Worm (Caenorhabditis elegans) whole organism, L2 larva: Measurements from ENCODE around the gene nhr-84.

Experiments used
- F13H6.1 ChIP-seq: sonication (generic microtip); optimal IDR thresholded peaks from 2 replicates; lab custom pipeline; 2016; ENCODE audit warnings: missing genetic modification characterization, missing compliant biosample characterization
- Y55F3AM.14 ChIP-seq: fragments of 200-800 bp; sonication (Bioruptor generic); optimal IDR thresholded peaks from 2 replicates; lab custom pipeline; 2018; ENCODE audit warnings: mild to moderate bottlenecking, missing genetic modification characterization, missing compliant biosample characterization
- ama-1 ChIP-seq: fragments of 150-350 bp; optimal IDR thresholded peaks from 2 replicates; lab custom pipeline; 2018; ENCODE audit warnings: inconsistent platforms
- crh-2 ChIP-seq: sonication (generic microtip); optimal IDR thresholded peaks from 2 replicates; lab custom pipeline; 2017; ENCODE audit warnings: missing biosample characterization, missing genetic modification characterization
- dmd-4 ChIP-seq: sonication (generic microtip); optimal IDR thresholded peaks from 2 replicates; lab custom pipeline; 2017; ENCODE audit warnings: missing biosample characterization, missing genetic modification characterization
- egl-27 ChIP-seq: sonication (generic microtip); optimal IDR thresholded peaks from 3 replicates; lab custom pipeline; 2017; ENCODE audit warnings: missing biosample characterization, missing genetic modification reagents, missing genetic modification characterization
- elt-1 ChIP-seq: fragments of 150-350 bp; optimal IDR thresholded peaks from 2 replicates; lab custom pipeline; 2014; ENCODE audit warnings: missing biosample characterization, missing genetic modification characterization
- elt-3 ChIP-seq: sonication (generic microtip); optimal IDR thresholded peaks from 2 replicates; lab custom pipeline; 2017; ENCODE audit warnings: missing biosample characterization, missing genetic modification characterization
- gmeb-1 ChIP-seq: fragments of 150-350 bp; optimal IDR thresholded peaks from 2 replicates; lab custom pipeline; 2014; ENCODE audit warnings: missing biosample characterization, missing genetic modification characterization
- lin-11 ChIP-seq: fragments of 150-350 bp; sonication (generic microtip); optimal IDR thresholded peaks from 2 replicates; lab custom pipeline; 2014; ENCODE audit warnings: missing biosample characterization, missing genetic modification characterization, inconsistent platforms, mixed read lengths
- lin-13 ChIP-seq: fragments of 150-350 bp; optimal IDR thresholded peaks from 2 replicates; lab custom pipeline; 2014; ENCODE audit warnings: missing biosample characterization, missing genetic modification reagents, missing genetic modification characterization
- lin-39 ChIP-seq: fragments of 150-350 bp; optimal IDR thresholded peaks from 2 replicates; lab custom pipeline; 2014; ENCODE audit warnings: missing biosample characterization, missing genetic modification reagents, missing genetic modification characterization
- mab-5 ChIP-seq: fragments of 150-350 bp; optimal IDR thresholded peaks from 2 replicates; lab custom pipeline; 2014; ENCODE audit warnings: missing biosample characterization, missing genetic modification characterization
- mdl-1 ChIP-seq, 2 experiments: fragments of 150-350 bp in 1 of 2; sonication (generic microtip) in 1 of 2; optimal IDR thresholded peaks; 2 replicates each; lab custom pipeline; 2017; ENCODE audit warnings: missing biosample characterization in 2 of 2, missing genetic modification characterization in 2 of 2
- nhr-10 ChIP-seq: sonication (generic microtip); optimal IDR thresholded peaks from 2 replicates; lab custom pipeline; 2017; ENCODE audit warnings: missing biosample characterization, missing genetic modification characterization
- nhr-11 ChIP-seq: fragments of 150-350 bp; optimal IDR thresholded peaks from 2 replicates; lab custom pipeline; 2014; ENCODE audit warnings: missing biosample characterization, missing genetic modification characterization
- nhr-12 ChIP-seq: fragments of 150-350 bp; optimal IDR thresholded peaks from 2 replicates; lab custom pipeline; 2014; ENCODE audit warnings: missing biosample characterization, missing genetic modification characterization
- nhr-129 ChIP-seq: fragments of 150-350 bp; optimal IDR thresholded peaks from 2 replicates; lab custom pipeline; 2014; ENCODE audit warnings: missing biosample characterization, missing genetic modification characterization
- nhr-23 ChIP-seq: fragments of 150-350 bp; optimal IDR thresholded peaks from 2 replicates; lab custom pipeline; 2014; ENCODE audit warnings: missing biosample characterization, missing genetic modification reagents, missing genetic modification characterization
- nhr-6 ChIP-seq: fragments of 150-350 bp; optimal IDR thresholded peaks from 2 replicates; lab custom pipeline; 2014; ENCODE audit warnings: missing biosample characterization, missing genetic modification characterization
- peb-1 ChIP-seq: fragments of 150-350 bp; optimal IDR thresholded peaks from 2 replicates; lab custom pipeline; 2014; ENCODE audit warnings: missing biosample characterization, missing genetic modification characterization
- sem-4 ChIP-seq: fragments of 150-350 bp; optimal IDR thresholded peaks from 2 replicates; lab custom pipeline; 2014; ENCODE audit warnings: missing biosample characterization, missing genetic modification reagents, missing genetic modification characterization
- skn-1 ChIP-seq: sonication (generic microtip); optimal IDR thresholded peaks from 2 replicates; lab custom pipeline; 2017; ENCODE audit warnings: missing biosample characterization, missing genetic modification characterization
- sma-9 ChIP-seq, 2 experiments: fragments of 150-350 bp in 1 of 2; sonication (generic microtip) in 1 of 2; optimal IDR thresholded peaks; 2 replicates each; lab custom pipeline; 2014 to 2016; ENCODE audit warnings: missing genetic modification characterization in 2 of 2, mild to moderate bottlenecking in 1 of 2, missing biosample characterization in 1 of 2, missing compliant biosample characterization in 1 of 2, missing genetic modification reagents in 1 of 2, moderate library complexity in 1 of 2
- snpc-4 ChIP-seq: fragments of 150-350 bp; optimal IDR thresholded peaks from 2 replicates; lab custom pipeline; 2014; ENCODE audit warnings: missing biosample characterization, missing genetic modification characterization
- unc-55 ChIP-seq: fragments of 150-350 bp; sonication (generic microtip); optimal IDR thresholded peaks from 3 replicates; lab custom pipeline; 2014; ENCODE audit warnings: missing biosample characterization, missing genetic modification reagents, missing genetic modification characterization
- zag-1 ChIP-seq: fragments of 150-350 bp; optimal IDR thresholded peaks from 2 replicates; lab custom pipeline; 2014; ENCODE audit warnings: missing biosample characterization, missing genetic modification characterization
- ztf-1 ChIP-seq: fragments of 200-800 bp; sonication (Bioruptor generic); conservative IDR thresholded peaks from 2 replicates; pipeline ENCODE4 v1.3.6; 2022; ENCODE audit warnings: missing genetic modification characterization, missing compliant biosample characterization
- ztf-11 ChIP-seq: sonication (generic microtip); optimal IDR thresholded peaks from 2 replicates; lab custom pipeline; 2017; ENCODE audit warnings: missing biosample characterization, missing genetic modification characterization
- ztf-4 ChIP-seq: fragments of 150-350 bp; optimal IDR thresholded peaks from 2 replicates; lab custom pipeline; 2014; ENCODE audit warnings: missing biosample characterization, missing genetic modification characterization

nhr-84 gene

DNA sequence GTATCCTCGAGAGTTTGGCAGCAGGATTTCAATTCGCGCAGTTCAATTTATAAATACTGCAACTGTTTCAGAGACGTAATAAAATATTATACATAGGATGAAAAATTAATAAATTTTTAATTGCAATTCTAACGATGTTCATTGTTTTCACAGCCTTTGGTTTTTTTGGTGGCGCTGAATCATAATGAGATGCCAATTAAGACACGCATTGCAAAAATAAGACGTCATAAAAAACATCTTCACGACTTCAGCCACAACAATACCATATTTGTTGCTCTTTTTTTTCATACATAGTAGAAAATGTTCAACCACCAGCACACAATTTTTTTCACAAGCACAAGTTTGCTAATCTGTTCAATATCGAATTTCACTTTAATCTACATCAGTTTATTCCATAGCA lies 7.1 kb downstream of the nhr-84 start, which contains the start of gene str-56:
Gene str-56, plus strand, starts transcription at position 301 of the 400 bp plus-strand sequence.
- TF ChIP-seq zag-1 (no peak), nhr-12 (tag; lab: Kevin White, UChicago) (no peak), ztf-11 (tag; lab: Kevin White, UChicago) (no peak), ztf-4 (tag; lab: Kevin White, UChicago) (no peak), nhr-23 (tag; lab: Kevin White, UChicago) (no peak), sem-4 (tag; lab: Kevin White, UChicago) (no peak), F13H6.1 (tag; lab: Kevin White, UChicago) (no peak)

DNA sequence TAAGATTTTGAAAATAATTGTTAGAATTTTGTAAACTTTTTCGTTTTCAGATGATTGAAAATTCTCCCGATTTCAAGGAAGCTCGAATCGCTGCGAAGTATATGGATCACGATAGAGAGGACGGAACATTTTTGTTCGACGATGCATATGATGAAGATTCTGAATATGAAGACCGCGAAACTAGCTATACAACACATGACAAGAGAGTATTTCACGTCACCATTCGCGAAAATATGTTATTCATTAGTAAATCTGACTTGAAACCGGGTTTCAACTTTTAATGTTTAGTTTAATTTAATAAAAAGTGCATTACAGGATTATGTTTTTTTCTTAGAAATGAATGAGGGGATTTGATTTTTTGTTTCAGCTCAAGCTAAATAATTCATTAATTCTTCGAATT lies 9.1 kb downstream of the nhr-84 start, which contains the start of gene str-57:
Gene str-57, plus strand, starts transcription at position 301 of the 400 bp plus-strand sequence.
- no peak for TF ChIP-seq lin-39
- no peak for TF ChIP-seq sma-9 (GFP tag; optimal IDR thresholded peaks at IDR 0.05; lab: Kevin White, UChicago)
- no peak for TF ChIP-seq sma-9 (tag; optimal IDR thresholded peaks at IDR 0.05; lab: Kevin White, UChicago)
- TF ChIP-seq nhr-10 (tag; lab: Kevin White, UChicago) = no peak
- no peak for TF ChIP-seq dmd-4 (tag; lab: Kevin White, UChicago)
- TF ChIP-seq gmeb-1 (tag; lab: Kevin White, UChicago) = no peak
- TF ChIP-seq peb-1 (tag; lab: Kevin White, UChicago) = no peak
- TF ChIP-seq egl-27 (tag; lab: Kevin White, UChicago) = no peak
- no peak for TF ChIP-seq Y55F3AM.14 (GFP tag; lab: Kevin White, UChicago)

DNA sequence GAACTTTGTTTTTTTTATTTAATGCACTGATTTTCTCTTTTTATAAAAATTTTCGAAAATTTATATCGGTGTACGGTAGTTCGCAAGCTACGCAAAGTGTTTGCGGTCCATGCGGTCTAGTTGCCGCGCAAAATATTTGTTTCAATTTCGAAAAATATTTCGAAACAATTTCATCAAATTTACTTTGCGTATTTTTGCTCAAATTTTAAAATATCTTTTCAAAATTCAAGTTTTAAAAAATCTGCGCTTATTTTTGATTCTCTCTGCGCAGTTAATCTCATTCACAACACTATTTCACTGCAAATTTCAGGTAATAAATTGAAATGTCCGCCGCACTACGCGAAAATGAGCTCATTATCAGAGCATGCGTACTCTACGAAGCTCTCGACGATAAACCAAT lies 12.0 kb downstream of the nhr-84 start, which contains the start of gene fbxa-197:
Gene fbxa-197, plus strand, starts transcription at position 301 of the 400 bp plus-strand sequence.
- TF ChIP-seq nhr-23 (tag; lab: Kevin White, UChicago) (no peak), ama-1 (lab: Kevin White, UChicago) (no peak), mab-5 (tag; lab: Kevin White, UChicago) (no peak)

DNA sequence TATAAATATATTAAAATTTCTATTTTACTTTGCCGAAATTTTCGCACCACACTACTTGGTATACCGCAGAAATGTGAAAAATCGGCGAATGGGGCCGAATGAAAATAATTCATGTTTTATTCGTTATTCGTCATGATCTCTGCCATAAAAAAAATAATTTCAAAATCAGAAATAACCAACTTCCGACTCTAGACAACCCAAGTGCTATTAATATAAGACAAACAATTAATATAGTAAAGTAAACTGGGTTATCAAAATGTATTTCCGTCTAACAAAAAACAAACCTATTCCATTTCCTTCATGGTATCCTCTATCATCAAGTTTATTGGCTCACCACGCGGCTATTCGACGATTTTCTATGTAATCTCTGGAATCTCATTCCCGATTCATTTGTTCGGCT lies 13.6 kb downstream of the nhr-84 start, which contains the start of gene srh-293:
Gene srh-293, plus strand, starts transcription at position 301 of the 400 bp plus-strand sequence.
- no peak for TF ChIP-seq elt-1 (tag; lab: Kevin White, UChicago)

DNA sequence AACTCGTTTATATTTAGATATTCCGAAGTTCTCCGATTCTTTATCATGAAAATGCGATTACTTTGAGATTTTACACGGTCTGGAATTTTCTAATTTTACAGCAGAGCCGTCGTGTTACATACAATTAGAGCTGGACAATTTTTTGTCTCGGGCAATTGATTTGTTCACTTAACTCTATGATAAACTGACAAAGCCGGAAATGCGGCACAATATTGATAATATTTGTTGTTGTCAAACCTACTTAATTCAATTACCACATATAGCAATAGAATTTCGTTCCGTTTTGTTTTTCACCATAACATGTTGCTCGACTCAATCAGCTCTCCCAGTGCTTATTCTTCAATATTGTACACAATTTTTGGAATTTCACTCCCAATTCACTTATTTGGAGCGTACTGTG lies 16.4 kb downstream of the nhr-84 start, which contains the start of gene srh-299:
Gene srh-299, plus strand, starts transcription at position 301 of the 400 bp plus-strand sequence.
- TF ChIP-seq lin-11 (no peak), snpc-4 (no peak), crh-2 (tag; lab: Kevin White, UChicago) (no peak), zag-1 (no peak), Y55F3AM.14 (GFP tag; lab: Kevin White, UChicago) (no peak), ztf-11 (tag; lab: Kevin White, UChicago) (no peak), sma-9 (GFP tag; optimal IDR thresholded peaks at IDR 0.05; lab: Kevin White, UChicago) (no peak), sma-9 (tag; optimal IDR thresholded peaks at IDR 0.05; lab: Kevin White, UChicago) (no peak), nhr-129 (tag; lab: Kevin White, UChicago) (no peak), dmd-4 (tag; lab: Kevin White, UChicago) (no peak), ztf-1 (no peak), gmeb-1 (tag; lab: Kevin White, UChicago) (no peak), lin-13 (GFP tag; lab: Kevin White, UChicago) (no peak), nhr-10 (tag; lab: Kevin White, UChicago) (no peak), elt-3 (tag; lab: Kevin White, UChicago) (no peak)

DNA sequence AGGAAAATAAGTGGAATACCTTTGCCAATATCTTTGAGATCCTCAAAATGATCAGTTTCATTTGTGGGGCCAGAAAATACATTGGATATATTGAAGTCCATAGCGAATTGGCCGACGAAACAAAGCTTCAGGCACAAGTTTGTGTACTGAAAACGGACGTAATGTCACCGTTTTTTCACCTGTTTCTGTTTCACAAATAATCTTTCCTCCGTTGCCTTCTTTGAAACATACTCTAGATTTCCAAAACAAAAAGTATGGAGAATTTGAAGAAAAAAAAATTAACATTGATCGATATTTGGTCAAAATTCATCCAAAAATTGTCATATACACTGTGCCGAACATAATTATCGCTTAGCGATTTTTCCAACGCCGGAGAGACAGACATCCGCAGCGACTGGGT lies 16.8 kb downstream of the nhr-84 start, which contains the start of gene srz-12:
Gene srz-12, minus strand, starts transcription at position 101 of the 400 bp plus-strand sequence.
- no peak for TF ChIP-seq nhr-6
- no peak for TF ChIP-seq nhr-10 (tag; lab: Kevin White, UChicago)
- no peak for TF ChIP-seq ztf-1
- TF ChIP-seq elt-1 (tag; lab: Kevin White, UChicago) = no peak
- no peak for TF ChIP-seq egl-27 (tag; lab: Kevin White, UChicago)
- no peak for TF ChIP-seq nhr-12 (tag; lab: Kevin White, UChicago)
- no peak for TF ChIP-seq mdl-1 (tag; optimal IDR thresholded peaks at IDR 0.05; lab: Kevin White, UChicago)
- TF ChIP-seq ama-1 (lab: Kevin White, UChicago) = no peak

DNA sequence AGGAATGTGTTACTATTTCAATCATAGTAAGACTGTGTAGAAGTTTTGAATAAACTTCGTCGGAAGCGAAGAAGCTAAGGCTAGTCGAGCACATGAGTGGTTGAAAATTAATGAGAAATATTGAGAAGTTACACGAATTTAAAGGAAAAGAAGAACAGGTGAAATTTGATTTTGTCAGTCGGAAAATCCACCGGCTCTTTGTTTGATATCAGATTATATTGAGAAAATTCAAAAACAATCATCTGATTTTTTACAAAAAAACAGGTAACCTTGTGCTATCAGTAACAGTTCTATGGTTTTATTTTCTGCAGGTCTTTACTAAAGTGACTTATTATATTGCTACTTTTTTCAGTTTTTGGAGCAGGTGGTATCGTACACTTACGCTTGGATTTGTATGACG lies 21.1 kb downstream of the nhr-84 start, which contains the start of gene srh-148:
Gene srh-148, minus strand, starts transcription at position 101 of the 400 bp plus-strand sequence.
- TF ChIP-seq nhr-11 (tag; lab: Kevin White, UChicago) (no peak), unc-55 (no peak), skn-1 (no peak)
